Fruit fly (Drosophila melanogaster): ENCODE results near the gene CG3285.

The CG3285 gene

DNA sequence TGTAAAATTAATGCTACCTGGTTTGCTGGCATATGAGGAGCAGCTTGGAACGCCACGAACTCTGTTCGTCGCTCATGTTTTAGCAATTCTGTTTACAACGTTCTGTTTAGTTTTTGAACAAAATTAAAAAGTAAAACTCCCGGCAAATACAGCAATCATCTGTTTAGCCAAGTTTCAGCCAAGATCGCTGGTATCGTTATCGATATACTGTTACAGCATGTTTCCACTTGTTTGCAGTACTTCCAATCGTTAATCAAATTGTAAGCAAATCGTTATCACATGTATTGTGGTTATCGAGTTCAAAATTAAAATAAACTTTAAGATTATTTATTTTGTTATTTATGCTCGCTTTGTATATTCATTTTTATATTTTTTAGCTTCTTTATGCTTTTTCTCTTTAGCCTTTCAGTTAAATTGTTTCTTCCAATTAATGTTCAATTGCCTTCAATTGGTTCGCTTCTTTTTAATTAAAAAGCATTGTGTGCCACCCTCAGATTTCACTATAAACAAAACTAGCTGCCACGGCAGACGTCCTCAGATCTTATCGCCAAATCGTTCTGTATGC, 10.9 kb upstream of the CG3285 start, which contains the start of the genes Fign and CG8837 (continued):
- no peak for TF ChIP-seq Chrac-16 (GFP tag; optimal IDR thresholded peaks at IDR 0.05)
- TF ChIP-seq CG11695 (GFP tag; IDR thresholded peaks at IDR 0.05) = no peak
- no peak for TF ChIP-seq CG12391 (tag; optimal IDR thresholded peaks at IDR 0.05)
- peak; percentile 94 for TF ChIP-seq Bgb (GFP tag; IDR thresholded peaks at IDR 0.05; ENCODE audit: partially characterized antibody)
- no peak for TF ChIP-seq Spps (tag; optimal IDR thresholded peaks at IDR 0.05)
- TF ChIP-seq CG11085 (GFP tag; IDR thresholded peaks at IDR 0.05) = no peak
- peak; percentile 98 for TF ChIP-seq ssp (GFP tag; IDR thresholded peaks at IDR 0.05)
- no peak for TF ChIP-seq gce (GFP tag; IDR thresholded peaks at IDR 0.05)
- TF ChIP-seq CG18599 (GFP tag; optimal IDR thresholded peaks at IDR 0.05) = no peak
- no peak for TF ChIP-seq D (optimal IDR thresholded peaks at IDR 0.05)
- no peak for TF ChIP-seq D (GFP tag; optimal IDR thresholded peaks at IDR 0.05)
- no peak for TF ChIP-seq Asciz (GFP tag; optimal IDR thresholded peaks at IDR 0.05)
- TF ChIP-seq gt (GFP tag; IDR thresholded peaks at IDR 0.05) = no peak
- TF ChIP-seq CG17802 (tag; optimal IDR thresholded peaks at IDR 0.05) = peak; percentile 42
- TF ChIP-seq CG7745 (tag; optimal IDR thresholded peaks at IDR 0.05) = no peak
- no peak for TF ChIP-seq CG17328 (GFP tag; IDR thresholded peaks at IDR 0.05)
- TF ChIP-seq Fer1 (GFP tag; optimal IDR thresholded peaks at IDR 0.05) = no peak
- no peak for TF ChIP-seq CG33213 (GFP tag; optimal IDR thresholded peaks at IDR 0.05)
- TF ChIP-seq CG17385 (GFP tag; optimal IDR thresholded peaks at IDR 0.05) = no peak
- TF ChIP-seq lola (GFP tag; optimal IDR thresholded peaks at IDR 0.05) = peak in 1 of 3 experiments; percentile 76
- no peak for TF ChIP-seq CG1832 (GFP tag; optimal IDR thresholded peaks at IDR 0.05)
- TF ChIP-seq HLH3B (GFP tag; IDR thresholded peaks at IDR 0.05) = no peak
- no peak for TF ChIP-seq CG14667 (GFP tag; IDR thresholded peaks at IDR 0.05)
- TF ChIP-seq CG12219 (GFP tag; optimal IDR thresholded peaks at IDR 0.05) = no peak
- TF ChIP-seq CG11398 (GFP tag; optimal IDR thresholded peaks at IDR 0.05) = no peak
- no peak for TF ChIP-seq CG2129 (GFP tag; IDR thresholded peaks at IDR 0.05; ENCODE audit: partially characterized antibody)
- TF ChIP-seq Dref (GFP tag; IDR thresholded peaks at IDR 0.05) = peak; percentile 98
- peak; percentile 98 for TF ChIP-seq HLH4C (GFP tag; IDR thresholded peaks at IDR 0.05; ENCODE audit: partially characterized antibody)
- no peak for TF ChIP-seq BtbVII (GFP tag; optimal IDR thresholded peaks at IDR 0.05)
- TF ChIP-seq Pdp1 (GFP tag; optimal IDR thresholded peaks at IDR 0.05) = no peak
- no peak for TF ChIP-seq ranshi (GFP tag; IDR thresholded peaks at IDR 0.05)
- TF ChIP-seq CG8089 (GFP tag; optimal IDR thresholded peaks at IDR 0.05) = no peak
- TF ChIP-seq Nf-YB (GFP tag; optimal IDR thresholded peaks at IDR 0.05) = no peak
- TF ChIP-seq CG6254 (GFP tag; optimal IDR thresholded peaks at IDR 0.05) = no peak
- no peak for TF ChIP-seq Dad (GFP tag; optimal IDR thresholded peaks at IDR 0.05)
- TF ChIP-seq crp (GFP tag; optimal IDR thresholded peaks at IDR 0.05) = peak; percentile 63 to 93
- TF ChIP-seq crol (GFP tag; IDR thresholded peaks at IDR 0.05) = no peak
- no peak for TF ChIP-seq CG1233 (GFP tag; optimal IDR thresholded peaks at IDR 0.05)
- no peak for TF ChIP-seq gsb-n (tag; optimal IDR thresholded peaks at IDR 0.05)
- TF ChIP-seq CG6791 (GFP tag; IDR thresholded peaks at IDR 0.05; ENCODE audit: partially characterized antibody) = peak; percentile 94
- TF ChIP-seq ato (GFP tag; IDR thresholded peaks at IDR 0.05; ENCODE audit: partially characterized antibody) = peak; percentile 93
- no peak for TF ChIP-seq pb (GFP tag; optimal IDR thresholded peaks at IDR 0.05)
- TF ChIP-seq gcm2 (GFP tag; optimal IDR thresholded peaks at IDR 0.05) = no peak
- no peak for TF ChIP-seq crc (GFP tag; optimal IDR thresholded peaks at IDR 0.05)
- TF ChIP-seq CG18476 (GFP tag; optimal IDR thresholded peaks at IDR 0.05) = no peak
- no peak for TF ChIP-seq Gug (GFP tag; IDR thresholded peaks at IDR 0.05)
- TF ChIP-seq Ets97D (GFP tag; optimal IDR thresholded peaks at IDR 0.05) = peak; percentile 43
- TF ChIP-seq CG13123 (GFP tag; optimal IDR thresholded peaks at IDR 0.05) = no peak
- TF ChIP-seq inv (GFP tag; IDR thresholded peaks at IDR 0.05; ENCODE audit: partially characterized antibody) = peak; percentile 63; the same call in 1 of the 2 replicates
- no peak for TF ChIP-seq wek (GFP tag; optimal IDR thresholded peaks at IDR 0.05)

All from whole organism, embryonic.